Fruit fly (Drosophila melanogaster) S2 (cell line): ENCODE results near the gene CG7519.

Experiments
- CG8478 ChIP-seq: fragments of >200 bp; optimal IDR thresholded peaks from 2 replicates; lab custom pipeline; 2018
- CTCF ChIP-seq, 2 experiments: fragments of >200 bp; optimal IDR thresholded peaks; 2 replicates each; lab custom pipeline; 2018

DNA sequence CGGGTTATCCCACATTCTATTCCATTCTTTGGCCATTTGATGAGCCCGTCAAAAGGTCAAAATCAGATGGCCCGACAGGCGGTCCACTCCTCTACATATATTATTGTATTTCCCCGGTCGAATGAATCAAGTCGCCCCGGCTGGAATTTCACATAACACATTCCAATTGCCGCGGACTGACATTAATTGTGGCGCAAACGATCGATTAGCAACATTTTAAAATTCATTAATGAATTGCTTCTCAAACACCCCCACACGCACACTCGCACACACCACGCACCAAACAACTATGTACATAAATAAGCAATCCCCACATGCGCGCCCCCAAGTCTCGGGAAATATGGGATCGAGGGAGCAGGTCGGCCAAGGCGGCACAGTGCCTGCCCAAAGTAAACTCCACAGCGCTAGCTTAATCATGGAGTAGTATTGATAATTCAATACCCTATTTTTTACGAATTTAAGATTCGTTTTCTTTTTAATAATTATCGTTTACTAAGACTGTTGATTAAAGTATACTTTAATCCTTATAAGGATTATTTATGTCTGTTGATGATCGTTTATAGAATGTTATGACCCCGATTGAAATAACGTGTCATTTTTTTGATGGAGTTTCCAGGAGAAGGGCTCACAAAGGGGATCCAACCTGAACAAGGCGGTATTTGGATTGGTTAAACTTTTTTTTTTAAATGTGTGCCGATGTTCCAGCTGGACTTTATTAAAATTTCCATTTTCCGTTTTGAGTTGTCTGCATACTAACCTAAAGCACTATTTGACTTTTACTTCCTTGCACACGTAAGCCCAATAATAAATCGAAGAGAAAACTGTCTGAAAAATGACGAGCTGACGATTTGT, 27.4 kb upstream of the CG7519 start:
- TF ChIP-seq CG8478 (lab: Kevin White, UChicago) = no peak
- no peak for TF ChIP-seq CTCF (optimal IDR thresholded peaks at IDR 0.05; lab: Kevin White, UChicago)
